Worm (Caenorhabditis elegans) whole organism, mixed stage, embryonic: ENCODE data around the gene ttr-18.

ENCODE experiments used
- lin-13 ChIP-seq: fragments of 150-350 bp; optimal IDR thresholded peaks from 2 replicates; lab custom pipeline; 2014; ENCODE audit warnings: missing biosample characterization, missing genetic modification characterization
- mep-1 ChIP-seq: fragments of 150-350 bp; optimal IDR thresholded peaks from 2 replicates; lab custom pipeline; 2017; ENCODE audit warnings: missing biosample characterization, missing genetic modification reagents, missing genetic modification characterization, inconsistent platforms
- nhr-2 ChIP-seq: fragments of 150-350 bp; optimal IDR thresholded peaks from 2 replicates; lab custom pipeline; 2014; ENCODE audit warnings: missing biosample characterization, missing genetic modification characterization
- pha-4 ChIP-seq: fragments of 150-350 bp; optimal IDR thresholded peaks from 2 replicates; lab custom pipeline; 2018; ENCODE audit warnings: missing biosample characterization, missing genetic modification reagents, missing genetic modification characterization
- unc-39 ChIP-seq: fragments of 150-350 bp; optimal IDR thresholded peaks from 2 replicates; lab custom pipeline; 2014; ENCODE audit warnings: missing biosample characterization, missing genetic modification characterization

ce11 chrII:11496767-11497166, 10.2 kb upstream of the ttr-18 start, which contains the start of gene emc-5:
- no peak for TF ChIP-seq unc-39 (tag; lab: Kevin White, UChicago)
- no peak for TF ChIP-seq nhr-2
- TF ChIP-seq pha-4, result no peak
- TF ChIP-seq lin-13, result no peak
- TF ChIP-seq mep-1, result no peak
